Fruit fly (Drosophila melanogaster) whole organism, embryonic: ENCODE data around the gene CG7362.

ENCODE experiments used
- Asciz ChIP-seq: fragments of 200-800 bp; sonication (Bioruptor generic); optimal IDR thresholded peaks from 2 replicates; lab custom pipeline; 2017; ENCODE audit warnings: missing biosample characterization, mild to moderate bottlenecking, missing genetic modification characterization, missing genetic modification reagents
- B-H1 ChIP-seq: fragments of 200-800 bp; sonication (Bioruptor generic); IDR thresholded peaks from 3 replicates; pipeline ENCODE4 v1.3.6; 2022; ENCODE audit warnings: missing biosample characterization, missing genetic modification characterization
- Blimp-1 ChIP-seq: fragments of 200-800 bp; sonication (Bioruptor generic); optimal IDR thresholded peaks from 3 replicates; lab custom pipeline; 2018; ENCODE audit warnings: missing biosample characterization, missing genetic modification characterization, mild to moderate bottlenecking, moderate library complexity, missing genetic modification reagents
- CG10274 ChIP-seq: fragments of 200-800 bp; sonication (Bioruptor generic); optimal IDR thresholded peaks from 3 replicates; lab custom pipeline; 2017; ENCODE audit warnings: missing biosample characterization, mild to moderate bottlenecking, missing genetic modification characterization
- CG11093 ChIP-seq: fragments of 200-800 bp; sonication (Bioruptor generic); IDR thresholded peaks from 3 replicates; pipeline ENCODE4 v1.3.6; 2022; ENCODE audit warnings: missing biosample characterization, missing genetic modification characterization
- CG13894 ChIP-seq: fragments of 200-800 bp; sonication (Bioruptor generic); optimal IDR thresholded peaks from 3 replicates; lab custom pipeline; 2018; ENCODE audit warnings: missing biosample characterization, mild to moderate bottlenecking, missing genetic modification characterization, moderate library complexity
- CG15011 ChIP-seq: fragments of 200-800 bp; sonication (Bioruptor generic); optimal IDR thresholded peaks from 3 replicates; lab custom pipeline; 2018; ENCODE audit warnings: missing biosample characterization, mild to moderate bottlenecking, missing genetic modification characterization
- CG15073 ChIP-seq: fragments of 200-800 bp; sonication (Bioruptor generic); optimal IDR thresholded peaks from 2 replicates; lab custom pipeline; 2016; ENCODE audit warnings: missing biosample characterization, missing genetic modification characterization
- CG17361 ChIP-seq: fragments of 200-800 bp; sonication (Bioruptor generic); IDR thresholded peaks from 3 replicates; pipeline ENCODE4 v1.3.6; 2022; ENCODE audit warnings: missing biosample characterization, missing genetic modification characterization
- CG3065 ChIP-seq: fragments of 200-800 bp; sonication (Bioruptor generic); optimal IDR thresholded peaks from 2 replicates; lab custom pipeline; 2016; ENCODE audit warnings: missing biosample characterization, missing genetic modification characterization
- CG3281 ChIP-seq: fragments of 200-800 bp; sonication (Bioruptor generic); optimal IDR thresholded peaks from 3 replicates; lab custom pipeline; 2017; ENCODE audit warnings: missing biosample characterization, mild to moderate bottlenecking, missing genetic modification characterization
- CG34376 ChIP-seq: fragments of 200-800 bp; sonication (Bioruptor generic); optimal IDR thresholded peaks from 2 replicates; lab custom pipeline; 2018; ENCODE audit warnings: missing biosample characterization, mild to moderate bottlenecking, missing genetic modification characterization
- CG4282 ChIP-seq: fragments of 200-800 bp; sonication (Bioruptor generic); optimal IDR thresholded peaks from 2 replicates; lab custom pipeline; 2016; ENCODE audit warnings: missing biosample characterization, missing genetic modification characterization
- CG4424 ChIP-seq: fragments of 200-800 bp; sonication (Bioruptor generic); optimal IDR thresholded peaks from 3 replicates; lab custom pipeline; 2016; ENCODE audit warnings: missing biosample characterization, missing genetic modification characterization
- CG6813 ChIP-seq: fragments of 200-800 bp; sonication (Bioruptor generic); optimal IDR thresholded peaks from 2 replicates; lab custom pipeline; 2017; ENCODE audit warnings: missing biosample characterization, missing genetic modification characterization, mild to moderate bottlenecking, moderate library complexity, missing genetic modification reagents
- CG7372 ChIP-seq: fragments of 200-800 bp; sonication (Bioruptor generic); IDR thresholded peaks from 2 replicates; pipeline ENCODE4 v1.3.6; 2022; ENCODE audit warnings: missing biosample characterization, missing genetic modification characterization
- CG8388 ChIP-seq: fragments of 200-800 bp; sonication (Bioruptor generic); optimal IDR thresholded peaks from 2 replicates; lab custom pipeline; 2019; ENCODE audit warnings: missing biosample characterization, mild to moderate bottlenecking, missing genetic modification characterization, moderate library complexity
- CG9609 ChIP-seq: fragments of 200-800 bp; sonication (Bioruptor generic); optimal IDR thresholded peaks from 3 replicates; lab custom pipeline; 2016; ENCODE audit warnings: missing biosample characterization, missing genetic modification characterization
- CG9727 ChIP-seq: fragments of 200-800 bp; sonication (Bioruptor generic); optimal IDR thresholded peaks from 3 replicates; lab custom pipeline; 2017; ENCODE audit warnings: missing biosample characterization, mild to moderate bottlenecking, missing genetic modification characterization
- Dip2 ChIP-seq: fragments of 200-800 bp; sonication (Bioruptor generic); IDR thresholded peaks from 2 replicates; pipeline ENCODE4 v1.3.6; 2022; ENCODE audit warnings: missing biosample characterization, missing genetic modification characterization
- H2.0 ChIP-seq: fragments of 200-800 bp; sonication (Bioruptor generic); IDR thresholded peaks from 2 replicates; pipeline ENCODE4 v1.3.6; 2022; ENCODE audit warnings: missing biosample characterization, missing genetic modification characterization
- HLH54F ChIP-seq: fragments of 200-800 bp; sonication (Bioruptor generic); optimal IDR thresholded peaks from 3 replicates; lab custom pipeline; 2016; ENCODE audit warnings: missing biosample characterization, missing genetic modification characterization
- Lim3 ChIP-seq: fragments of 200-800 bp; sonication (Bioruptor generic); IDR thresholded peaks from 2 replicates; pipeline ENCODE4 v1.3.6; 2022; ENCODE audit warnings: missing biosample characterization, missing genetic modification characterization
- Max ChIP-seq: fragments of 200-800 bp; sonication (Bioruptor generic); optimal IDR thresholded peaks from 2 replicates; lab custom pipeline; 2016; ENCODE audit warnings: missing biosample characterization, mild to moderate bottlenecking, missing genetic modification characterization
- Oaz ChIP-seq: fragments of 200-800 bp; sonication (Bioruptor generic); IDR thresholded peaks from 2 replicates; pipeline ENCODE4 v1.3.6; 2022; ENCODE audit warnings: missing biosample characterization, missing genetic modification characterization
- Stat92E ChIP-seq, 3 experiments: fragments of >200 bp in 2 of 3; fragments of 200-800 bp in 1 of 3; sonication (Bioruptor generic) in 1 of 3; optimal IDR thresholded peaks; 2 replicates each; lab custom pipeline; 2017 to 2019; ENCODE audit warnings: missing biosample characterization in 3 of 3, missing genetic modification characterization in 3 of 3, mild to moderate bottlenecking in 1 of 3, moderate library complexity in 1 of 3
- ato ChIP-seq: fragments of 200-800 bp; sonication (Bioruptor generic); IDR thresholded peaks from 2 replicates; pipeline ENCODE4 v1.3.6; 2022; ENCODE audit warnings: missing biosample characterization, missing genetic modification characterization; ENCODE audit not compliant: partially characterized antibody
- btn ChIP-seq: fragments of 200-800 bp; sonication (Bioruptor generic); optimal IDR thresholded peaks from 2 replicates; lab custom pipeline; 2016; ENCODE audit warnings: missing biosample characterization, missing genetic modification characterization
- croc ChIP-seq: fragments of 200-800 bp; sonication (Bioruptor generic); conservative IDR thresholded peaks from 3 replicates; pipeline ENCODE4 v1.3.6; 2022; ENCODE audit warnings: missing biosample characterization, missing genetic modification characterization
- dmrt11E ChIP-seq: fragments of 200-800 bp; sonication (Bioruptor generic); optimal IDR thresholded peaks from 3 replicates; lab custom pipeline; 2018; ENCODE audit warnings: missing biosample characterization, mild to moderate bottlenecking, missing genetic modification characterization, moderate library complexity
- fru ChIP-seq: fragments of >200 bp; optimal IDR thresholded peaks from 2 replicates; lab custom pipeline; 2017
- nerfin-1 ChIP-seq: fragments of 200-800 bp; sonication (Bioruptor generic); optimal IDR thresholded peaks from 3 replicates; lab custom pipeline; 2019; ENCODE audit warnings: missing biosample characterization, mild to moderate bottlenecking, missing genetic modification characterization, moderate library complexity
- nerfin-2 ChIP-seq: fragments of 200-800 bp; sonication (Bioruptor generic); IDR thresholded peaks from 2 replicates; pipeline ENCODE4 v1.3.6; 2022; ENCODE audit warnings: missing biosample characterization, missing genetic modification characterization; ENCODE audit not compliant: partially characterized antibody
- nom ChIP-seq: fragments of 200-800 bp; sonication (Bioruptor generic); optimal IDR thresholded peaks from 2 replicates; lab custom pipeline; 2017; ENCODE audit warnings: missing biosample characterization, missing genetic modification characterization, mild to moderate bottlenecking, moderate library complexity, missing genetic modification reagents
- odd ChIP-seq: fragments of 200-800 bp; sonication (Bioruptor generic); optimal IDR thresholded peaks from 2 replicates; lab custom pipeline; 2017; ENCODE audit warnings: missing biosample characterization, mild to moderate bottlenecking, missing genetic modification characterization
- pan ChIP-seq, 4 experiments: fragments of >200 bp in 3 of 4; fragments of 200-800 bp in 1 of 4; sonication (Bioruptor generic) in 1 of 4; optimal IDR thresholded peaks in 3 of 4; IDR thresholded peaks in 1 of 4; 2 replicates each; pipeline versions ENCODE4 v1.3.6 to Lab custom; 2017 to 2022; ENCODE audit warnings: missing biosample characterization in 2 of 4, missing genetic modification characterization in 2 of 4, mixed read lengths in 1 of 4
- pita ChIP-seq: fragments of 200-800 bp; sonication (Bioruptor generic); optimal IDR thresholded peaks from 2 replicates; lab custom pipeline; 2017; ENCODE audit warnings: missing biosample characterization, mild to moderate bottlenecking, missing genetic modification characterization
- repo ChIP-seq: fragments of 200-800 bp; sonication (Bioruptor generic); optimal IDR thresholded peaks from 2 replicates; lab custom pipeline; 2016; ENCODE audit warnings: missing biosample characterization, missing genetic modification characterization
- row ChIP-seq: fragments of 200-800 bp; sonication (Bioruptor generic); IDR thresholded peaks from 3 replicates; pipeline ENCODE4 v1.3.6; 2022; ENCODE audit warnings: missing biosample characterization, missing genetic modification characterization
- schlank ChIP-seq: fragments of 200-800 bp; sonication (Bioruptor generic); optimal IDR thresholded peaks from 2 replicates; lab custom pipeline; 2018; ENCODE audit warnings: missing biosample characterization, mild to moderate bottlenecking, missing genetic modification characterization
- sens ChIP-seq: fragments of 200-800 bp; sonication (Bioruptor generic); peaks from one replicate; lab custom pipeline; 2016; ENCODE audit warnings: missing biosample characterization, missing genetic modification characterization
- shn ChIP-seq: fragments of 200-800 bp; sonication (Bioruptor generic); optimal IDR thresholded peaks from 3 replicates; lab custom pipeline; 2016; ENCODE audit warnings: missing biosample characterization, missing genetic modification characterization
- slou ChIP-seq: fragments of 200-800 bp; sonication (Bioruptor generic); optimal IDR thresholded peaks from 3 replicates; lab custom pipeline; 2016; ENCODE audit warnings: missing biosample characterization, missing genetic modification characterization
- sna ChIP-seq: fragments of 200-800 bp; sonication (Bioruptor generic); IDR thresholded peaks from 2 replicates; pipeline ENCODE4 v1.3.6; 2022; ENCODE audit warnings: missing biosample characterization, missing genetic modification characterization; ENCODE audit not compliant: partially characterized antibody
- sqz ChIP-seq: fragments of 200-800 bp; sonication (Bioruptor generic); optimal IDR thresholded peaks from 3 replicates; lab custom pipeline; 2018; ENCODE audit warnings: missing biosample characterization, mild to moderate bottlenecking, missing genetic modification characterization
- stc ChIP-seq: fragments of 200-800 bp; sonication (Bioruptor generic); IDR thresholded peaks from 2 replicates; pipeline ENCODE4 v1.3.6; 2022; ENCODE audit warnings: missing biosample characterization, missing genetic modification characterization
- unpg ChIP-seq: fragments of 200-800 bp; sonication (Bioruptor generic); optimal IDR thresholded peaks from 3 replicates; lab custom pipeline; 2018; ENCODE audit warnings: missing biosample characterization, mild to moderate bottlenecking, missing genetic modification characterization, moderate library complexity
- z ChIP-seq: fragments of 200-800 bp; sonication (Bioruptor generic); IDR thresholded peaks from 3 replicates; pipeline ENCODE4 v1.3.6; 2022; ENCODE audit warnings: missing biosample characterization, missing genetic modification characterization

Gene CG7362

dm6 chr3R:14728713-14729685, 25.3 kb downstream of the CG7362 start (continued):
- TF ChIP-seq B-H1 (peak; percentile 16; the same call in 1 of the 3 replicates), CG11093 (GFP tag; lab: Robert Waterston, UW) (no peak), CG7372 (GFP tag; lab: Robert Waterston, UW) (no peak), CG9609 (GFP tag; lab: Kevin White, UChicago) (no peak), row (peak; percentile 61), CG10274 (no peak), Stat92E (GFP tag; optimal IDR thresholded peaks at IDR 0.05; lab: Kevin White, UChicago) (no peak), pita (GFP tag; lab: Kevin White, UChicago) (no peak), CG34376 (GFP tag; lab: Kevin White, UChicago) (no peak), shn (GFP tag; lab: Kevin White, UChicago) (no peak), sna (GFP tag; lab: Robert Waterston, UW) (no peak), btn (no peak), schlank (tag; lab: Kevin White, UChicago) (no peak), sens (GFP tag; lab: Kevin White, UChicago) (peak; percentile 71), HLH54F (GFP tag; lab: Kevin White, UChicago) (no peak), stc (GFP tag; lab: Robert Waterston, UW) (peak; percentile 65), ato (GFP tag; lab: Robert Waterston, UW) (no peak), CG3065 (GFP tag; lab: Kevin White, UChicago) (no peak), odd (peak; percentile 41), slou (GFP tag; lab: Kevin White, UChicago) (peak; percentile 7), sqz (GFP tag; lab: Kevin White, UChicago) (peak; percentile 44), nerfin-1 (tag; lab: Kevin White, UChicago) (no peak), z (GFP tag; lab: Robert Waterston, UW) (no peak), dmrt11E (peak; percentile 14), CG4282 (no peak), CG8388 (peak; percentile 7), nerfin-2 (no peak), Dip2 (GFP tag; lab: Robert Waterston, UW) (no peak), croc (GFP tag; lab: Robert Waterston, UW) (no peak), fru (lab: Kevin White, UChicago) (no peak), unpg (GFP tag; lab: Kevin White, UChicago) (peak; percentile 59), CG4424 (GFP tag; lab: Kevin White, UChicago) (peak; percentile 37), CG13894 (tag; lab: Kevin White, UChicago) (peak; percentile 62), H2.0 (GFP tag; lab: Robert Waterston, UW) (peak; percentile 40; the same call in 1 of the 2 replicates), Oaz (0 out of 2 replicates have a peak, but pooled peaks have one; percentile 31), Lim3 (no peak), pan (optimal IDR thresholded peaks at IDR 0.05; lab: Kevin White, UChicago) (no peak), pan (GFP tag; optimal IDR thresholded peaks at IDR 0.05 in 1 of 2, IDR thresholded peaks at IDR 0.05 in 1 of 2) (peak in 1 of 2 experiments; percentile 77), CG9727 (GFP tag; lab: Kevin White, UChicago) (peak; percentile 28), CG15073 (GFP tag; lab: Kevin White, UChicago) (no peak), CG15011 (peak; percentile 35), Max (GFP tag; lab: Kevin White, UChicago) (peak; percentile 0), Asciz (GFP tag; lab: Kevin White, UChicago) (peak; percentile 41), CG17361 (GFP tag; lab: Robert Waterston, UW) (peak; percentile 79), Blimp-1 (GFP tag; lab: Kevin White, UChicago) (peak; percentile 41), CG6813 (GFP tag; lab: Kevin White, UChicago) (no peak), nom (GFP tag; lab: Kevin White, UChicago) (no peak), repo (GFP tag; lab: Kevin White, UChicago) (no peak), CG3281 (GFP tag; lab: Kevin White, UChicago) (peak; percentile 48)
